Fruit fly (Drosophila melanogaster) whole organism, embryonic: ENCODE results near the gene HemK2.
A peak's percentile ranks its signal among the peaks of the same experiment; 100 is the strongest.

Source experiments
- Bteb2 ChIP-seq: fragments of 200-800 bp; sonication (Bioruptor generic); optimal IDR thresholded peaks from 2 replicates; lab custom pipeline; 2016; ENCODE audit warnings: missing biosample characterization, missing genetic modification characterization
- CG10209 ChIP-seq: fragments of 200-800 bp; sonication (Bioruptor generic); optimal IDR thresholded peaks from 3 replicates; lab custom pipeline; 2017; ENCODE audit warnings: missing biosample characterization, mild to moderate bottlenecking, missing genetic modification characterization, missing genetic modification reagents
- CG10274 ChIP-seq: fragments of 200-800 bp; sonication (Bioruptor generic); optimal IDR thresholded peaks from 3 replicates; lab custom pipeline; 2017; ENCODE audit warnings: missing biosample characterization, mild to moderate bottlenecking, missing genetic modification characterization
- CG10321 ChIP-seq: fragments of 200-800 bp; sonication (Bioruptor generic); IDR thresholded peaks from 2 replicates; pipeline ENCODE4 v1.3.6; 2022; ENCODE audit warnings: missing biosample characterization, missing genetic modification characterization
- CG10431 ChIP-seq: fragments of 200-800 bp; sonication (Bioruptor generic); optimal IDR thresholded peaks from 3 replicates; lab custom pipeline; 2018; ENCODE audit warnings: missing biosample characterization, mild to moderate bottlenecking, missing genetic modification characterization
- CG11398 ChIP-seq: fragments of 200-800 bp; sonication (Bioruptor generic); optimal IDR thresholded peaks from 2 replicates; lab custom pipeline; 2016; ENCODE audit warnings: missing biosample characterization, missing genetic modification characterization
- CG11456 ChIP-seq: fragments of 200-800 bp; sonication (Bioruptor generic); IDR thresholded peaks from 3 replicates; pipeline ENCODE4 v1.3.6; 2022; ENCODE audit warnings: missing biosample characterization, missing genetic modification characterization
- CG11723 ChIP-seq: fragments of 200-800 bp; sonication (Bioruptor generic); optimal IDR thresholded peaks from 2 replicates; lab custom pipeline; 2017; ENCODE audit warnings: missing biosample characterization, mild to moderate bottlenecking, missing genetic modification characterization
- CG15696 ChIP-seq: fragments of 200-800 bp; sonication (Bioruptor generic); optimal IDR thresholded peaks from 2 replicates; lab custom pipeline; 2019; ENCODE audit warnings: missing biosample characterization, mild to moderate bottlenecking, missing genetic modification characterization, moderate library complexity
- CG16813 ChIP-seq: fragments of 200-800 bp; sonication (Bioruptor generic); IDR thresholded peaks from 3 replicates; pipeline ENCODE4 v1.3.6; 2022; ENCODE audit warnings: missing biosample characterization, missing genetic modification characterization; ENCODE audit not compliant: partially characterized antibody
- CG18262 ChIP-seq: fragments of 200-800 bp; optimal IDR thresholded peaks from 3 replicates; lab custom pipeline; 2019; ENCODE audit warnings: missing biosample characterization, mild to moderate bottlenecking, missing genetic modification characterization, moderate library complexity
- CG6689 ChIP-seq: fragments of 200-800 bp; sonication (Bioruptor generic); IDR thresholded peaks from 2 replicates; pipeline ENCODE4 v1.3.6; 2022; ENCODE audit warnings: missing biosample characterization, missing genetic modification characterization
- CG6813 ChIP-seq: fragments of 200-800 bp; sonication (Bioruptor generic); optimal IDR thresholded peaks from 2 replicates; lab custom pipeline; 2017; ENCODE audit warnings: missing biosample characterization, missing genetic modification characterization, mild to moderate bottlenecking, moderate library complexity, missing genetic modification reagents
- CG8281 ChIP-seq: fragments of 200-800 bp; sonication (Bioruptor generic); optimal IDR thresholded peaks from 2 replicates; lab custom pipeline; 2018; ENCODE audit warnings: missing biosample characterization, mild to moderate bottlenecking, missing genetic modification characterization, moderate library complexity
- CG8359 ChIP-seq: fragments of 200-800 bp; sonication (Bioruptor generic); optimal IDR thresholded peaks from 2 replicates; lab custom pipeline; 2017; ENCODE audit warnings: missing biosample characterization, mild to moderate bottlenecking, missing genetic modification characterization, borderline replicate concordance
- CG8388 ChIP-seq: fragments of 200-800 bp; sonication (Bioruptor generic); optimal IDR thresholded peaks from 2 replicates; lab custom pipeline; 2019; ENCODE audit warnings: missing biosample characterization, mild to moderate bottlenecking, missing genetic modification characterization, moderate library complexity
- D ChIP-seq, 2 experiments: fragments of 200-800 bp in 1 of 2; fragments of >200 bp in 1 of 2; sonication (Bioruptor generic) in 1 of 2; optimal IDR thresholded peaks; 2 replicates in 1 of 2; 3 replicates in 1 of 2; lab custom pipeline; 2017; ENCODE audit warnings: mild to moderate bottlenecking in 1 of 2, missing biosample characterization in 1 of 2, missing genetic modification characterization in 1 of 2, missing genetic modification reagents in 1 of 2
- E2f1 ChIP-seq: fragments of 200-800 bp; sonication (Bioruptor generic); IDR thresholded peaks from 2 replicates; pipeline ENCODE4 v1.3.6; 2022; ENCODE audit warnings: missing biosample characterization, missing genetic modification characterization
- Hmr ChIP-seq: fragments of 200-800 bp; sonication (Bioruptor generic); optimal IDR thresholded peaks from 3 replicates; lab custom pipeline; 2017; ENCODE audit warnings: mild to moderate bottlenecking, missing biosample characterization, missing genetic modification reagents, missing genetic modification characterization
- MESR4 ChIP-seq: fragments of 200-800 bp; sonication (Bioruptor generic); optimal IDR thresholded peaks from 2 replicates; lab custom pipeline; 2018; ENCODE audit warnings: missing biosample characterization, mild to moderate bottlenecking, missing genetic modification characterization, moderate library complexity
- Meics ChIP-seq: fragments of 200-800 bp; sonication (Bioruptor generic); optimal IDR thresholded peaks from 2 replicates; lab custom pipeline; 2017; ENCODE audit warnings: missing biosample characterization, mild to moderate bottlenecking, missing genetic modification characterization
- Oli ChIP-seq: fragments of 200-800 bp; sonication (Bioruptor generic); optimal IDR thresholded peaks from 2 replicates; lab custom pipeline; 2018; ENCODE audit warnings: missing biosample characterization, mild to moderate bottlenecking, missing genetic modification characterization, moderate library complexity
- amos ChIP-seq: fragments of 200-800 bp; sonication (Bioruptor generic); IDR thresholded peaks from 2 replicates; pipeline ENCODE4 v1.3.6; 2022; ENCODE audit warnings: missing biosample characterization, missing genetic modification characterization; ENCODE audit not compliant: partially characterized antibody
- aop ChIP-seq: fragments of 200-800 bp; sonication (Bioruptor generic); IDR thresholded peaks from 2 replicates; pipeline ENCODE4 v1.3.6; 2022; ENCODE audit warnings: missing biosample characterization, missing genetic modification characterization
- ash1 ChIP-seq: fragments of 200-800 bp; sonication (Bioruptor generic); optimal IDR thresholded peaks from 2 replicates; lab custom pipeline; 2018; ENCODE audit warnings: missing biosample characterization, mild to moderate bottlenecking, missing genetic modification characterization
- chm ChIP-seq: fragments of 200-800 bp; sonication (Bioruptor generic); IDR thresholded peaks from 2 replicates; pipeline ENCODE4 v1.3.6; 2022; ENCODE audit warnings: missing biosample characterization, missing genetic modification characterization
- dan ChIP-seq: fragments of 200-800 bp; sonication (Bioruptor generic); IDR thresholded peaks from 2 replicates; pipeline ENCODE4 v1.3.6; 2022; ENCODE audit warnings: missing biosample characterization, missing genetic modification characterization
- dimm ChIP-seq: fragments of 200-800 bp; sonication (Bioruptor generic); IDR thresholded peaks from 2 replicates; pipeline ENCODE4 v1.3.6; 2022; ENCODE audit warnings: missing biosample characterization, missing genetic modification characterization
- gfzf ChIP-seq: fragments of 200-800 bp; sonication (Bioruptor generic); optimal IDR thresholded peaks from 2 replicates; lab custom pipeline; 2016; ENCODE audit warnings: missing biosample characterization, mild to moderate bottlenecking, missing genetic modification characterization, moderate library complexity
- inv ChIP-seq: fragments of 200-800 bp; sonication (Bioruptor generic); IDR thresholded peaks from 2 replicates; pipeline ENCODE4 v1.3.6; 2022; ENCODE audit warnings: missing biosample characterization, missing genetic modification characterization; ENCODE audit not compliant: partially characterized antibody
- jumu ChIP-seq: fragments of 200-800 bp; sonication (Bioruptor generic); optimal IDR thresholded peaks from 3 replicates; lab custom pipeline; 2016; ENCODE audit warnings: missing biosample characterization, missing genetic modification characterization
- kah ChIP-seq: fragments of 200-800 bp; sonication (Bioruptor generic); optimal IDR thresholded peaks from 2 replicates; lab custom pipeline; 2018; ENCODE audit warnings: missing biosample characterization, mild to moderate bottlenecking, missing genetic modification characterization
- ken ChIP-seq: fragments of 200-800 bp; sonication (Bioruptor generic); IDR thresholded peaks from 3 replicates; pipeline ENCODE4 v1.3.6; 2022; ENCODE audit warnings: missing biosample characterization, missing genetic modification characterization
- lmd ChIP-seq: fragments of 200-800 bp; sonication (Bioruptor generic); IDR thresholded peaks from 2 replicates; pipeline ENCODE4 v1.3.6; 2022; ENCODE audit warnings: missing biosample characterization, missing genetic modification characterization
- maf-S ChIP-seq: fragments of 200-800 bp; sonication (Bioruptor generic); optimal IDR thresholded peaks from 2 replicates; lab custom pipeline; 2016; ENCODE audit warnings: missing biosample characterization, missing genetic modification characterization
- nom ChIP-seq: fragments of 200-800 bp; sonication (Bioruptor generic); optimal IDR thresholded peaks from 2 replicates; lab custom pipeline; 2017; ENCODE audit warnings: missing biosample characterization, missing genetic modification characterization, mild to moderate bottlenecking, moderate library complexity, missing genetic modification reagents
- otp ChIP-seq: fragments of 200-800 bp; sonication (Bioruptor generic); IDR thresholded peaks from 3 replicates; pipeline ENCODE4, ENCODE4 v1.3.6; 2022; ENCODE audit warnings: missing biosample characterization, missing genetic modification characterization
- pb ChIP-seq: fragments of 200-800 bp; sonication (Bioruptor generic); optimal IDR thresholded peaks from 3 replicates; lab custom pipeline; 2016; ENCODE audit warnings: missing biosample characterization, missing genetic modification characterization
- pho ChIP-seq: fragments of 200-800 bp; sonication (Bioruptor generic); optimal IDR thresholded peaks from 2 replicates; lab custom pipeline; 2016; ENCODE audit warnings: missing biosample characterization, missing genetic modification characterization
- phol ChIP-seq: fragments of 200-800 bp; sonication (Bioruptor generic); optimal IDR thresholded peaks from 3 replicates; lab custom pipeline; 2018; ENCODE audit warnings: missing biosample characterization, mild to moderate bottlenecking, missing genetic modification characterization, moderate library complexity
- prd ChIP-seq, 3 experiments: fragments of >200 bp in 2 of 3; fragments of 200-800 bp in 1 of 3; sonication (Bioruptor generic) in 1 of 3; optimal IDR thresholded peaks in 2 of 3; IDR thresholded peaks in 1 of 3; 2 replicates in 2 of 3; 3 replicates in 1 of 3; pipeline versions ENCODE4 v1.3.6 to Lab custom; 2017 to 2022; ENCODE audit warnings: missing biosample characterization in 1 of 3, missing genetic modification characterization in 1 of 3
- run ChIP-seq: fragments of 200-800 bp; sonication (Bioruptor generic); optimal IDR thresholded peaks from 3 replicates; lab custom pipeline; 2018; ENCODE audit warnings: missing biosample characterization, mild to moderate bottlenecking, missing genetic modification characterization
- seq ChIP-seq: fragments of 200-800 bp; sonication (Bioruptor generic); IDR thresholded peaks from 2 replicates; pipeline ENCODE4 v1.3.6; 2022; ENCODE audit warnings: missing biosample characterization, missing genetic modification characterization
- slp2 ChIP-seq: fragments of 200-800 bp; sonication (Bioruptor generic); optimal IDR thresholded peaks from 2 replicates; lab custom pipeline; 2016; ENCODE audit warnings: missing biosample characterization, missing genetic modification characterization
- tna ChIP-seq: fragments of 200-800 bp; sonication (Bioruptor generic); IDR thresholded peaks from 2 replicates; pipeline ENCODE4 v1.3.6; 2022; ENCODE audit warnings: missing biosample characterization, missing genetic modification characterization; ENCODE audit not compliant: partially characterized antibody
- twi ChIP-seq: fragments of 200-800 bp; optimal IDR thresholded peaks from 2 replicates; lab custom pipeline; 2019; ENCODE audit warnings: missing biosample characterization, mild to moderate bottlenecking, missing genetic modification characterization, moderate library complexity
- wdn ChIP-seq: fragments of 200-800 bp; sonication (Bioruptor generic); IDR thresholded peaks from 2 replicates; pipeline ENCODE4 v1.3.6; 2022; ENCODE audit warnings: missing biosample characterization, missing genetic modification characterization
- z ChIP-seq: fragments of 200-800 bp; sonication (Bioruptor generic); IDR thresholded peaks from 3 replicates; pipeline ENCODE4 v1.3.6; 2022; ENCODE audit warnings: missing biosample characterization, missing genetic modification characterization
- zf30C ChIP-seq: fragments of 200-800 bp; sonication (Bioruptor generic); optimal IDR thresholded peaks from 3 replicates; lab custom pipeline; 2018; ENCODE audit warnings: missing biosample characterization, mild to moderate bottlenecking, missing genetic modification characterization

Gene HemK2

dm6 chr2L:2759654-2760053 lies at the start of gene HemK2, which contains the start of the genes Snapin and Tnpo-SR (continued):
- TF ChIP-seq CG8388 (GFP tag; lab: Kevin White, UChicago), result peak; percentile 85
- no peak for TF ChIP-seq prd (optimal IDR thresholded peaks at IDR 0.05; lab: Kevin White, UChicago)
- peak; percentile 97 for TF ChIP-seq prd (GFP tag; IDR thresholded peaks at IDR 0.05; lab: Robert Waterston, UW)
- TF ChIP-seq CG15696 (tag; lab: Kevin White, UChicago), result peak; percentile 97
- TF ChIP-seq Meics (GFP tag; lab: Kevin White, UChicago), result peak; percentile 88
- peak; percentile 89 for TF ChIP-seq CG18262 (tag; lab: Kevin White, UChicago)
- peak; percentile 75 for TF ChIP-seq slp2
- peak; percentile 85 for TF ChIP-seq jumu (GFP tag; lab: Kevin White, UChicago)
- TF ChIP-seq CG11398 (GFP tag; lab: Kevin White, UChicago), result peak; percentile 30
- TF ChIP-seq ash1 (GFP tag; lab: Kevin White, UChicago), result peak; percentile 26
- peak; percentile 59 for TF ChIP-seq CG8359 (GFP tag; lab: Kevin White, UChicago)
- TF ChIP-seq chm (GFP tag; lab: Robert Waterston, UW), result peak; percentile 86
- TF ChIP-seq z (GFP tag; lab: Robert Waterston, UW), result peak; percentile 60; the same call in 1 of the 3 replicates
- TF ChIP-seq CG10274 (GFP tag; lab: Kevin White, UChicago), result peak; percentile 71
- TF ChIP-seq CG10209 (GFP tag; lab: Kevin White, UChicago), result peak; percentile 90
- TF ChIP-seq phol, result peak; percentile 93
- peak; percentile 68 for TF ChIP-seq kah (GFP tag; lab: Kevin White, UChicago)
- peak; percentile 94 for TF ChIP-seq lmd (GFP tag; lab: Robert Waterston, UW)
- TF ChIP-seq maf-S (GFP tag; lab: Kevin White, UChicago), result peak; percentile 84
- TF ChIP-seq dan (GFP tag; lab: Robert Waterston, UW), result no peak; the same call in 1 of the 2 replicates
- peak; percentile 86 for TF ChIP-seq pho (GFP tag; lab: Kevin White, UChicago)
- peak; percentile 92 for TF ChIP-seq CG6689 (GFP tag; lab: Robert Waterston, UW)
- peak; percentile 96 for TF ChIP-seq inv (GFP tag; lab: Robert Waterston, UW)
- peak; percentile 73 for TF ChIP-seq CG6813 (GFP tag; lab: Kevin White, UChicago)
- peak; percentile 96 for TF ChIP-seq ken (GFP tag; lab: Robert Waterston, UW)
- peak; percentile 83 for TF ChIP-seq aop (GFP tag; lab: Robert Waterston, UW)
- TF ChIP-seq CG10431 (GFP tag; lab: Kevin White, UChicago), result peak; percentile 67
- TF ChIP-seq Bteb2, result peak; percentile 83
- peak; percentile 11 for TF ChIP-seq zf30C
- TF ChIP-seq D (optimal IDR thresholded peaks at IDR 0.05; lab: Kevin White, UChicago), result no peak
- TF ChIP-seq D (GFP tag; optimal IDR thresholded peaks at IDR 0.05; lab: Kevin White, UChicago), result peak; percentile 68
- TF ChIP-seq MESR4, result peak; percentile 47
- peak; percentile 86 for TF ChIP-seq otp
- peak; percentile 93 for TF ChIP-seq E2f1
- peak; percentile 62 for TF ChIP-seq run
- TF ChIP-seq dimm, result peak; percentile 72
- TF ChIP-seq CG11456 (GFP tag; lab: Robert Waterston, UW), result peak; percentile 95
- peak; percentile 91 for TF ChIP-seq wdn (GFP tag; lab: Robert Waterston, UW)
- no peak for TF ChIP-seq gfzf (GFP tag; lab: Kevin White, UChicago)
- TF ChIP-seq tna (GFP tag; lab: Robert Waterston, UW), result peak; percentile 81
- TF ChIP-seq CG8281 (tag; lab: Kevin White, UChicago), result peak; percentile 60
- TF ChIP-seq nom (GFP tag; lab: Kevin White, UChicago), result peak; percentile 77
- peak; percentile 93 for TF ChIP-seq Hmr (GFP tag; lab: Kevin White, UChicago)
- peak; percentile 80 for TF ChIP-seq Oli (tag; lab: Kevin White, UChicago)
- peak; percentile 79 for TF ChIP-seq CG11723
- peak; percentile 47; the same call in 1 of the 2 replicates for TF ChIP-seq CG10321 (GFP tag; lab: Robert Waterston, UW)
- peak; percentile 68 for TF ChIP-seq pb
- TF ChIP-seq CG16813 (GFP tag; lab: Robert Waterston, UW), result peak; percentile 97
- peak; percentile 93 for TF ChIP-seq amos (GFP tag; lab: Robert Waterston, UW)
- peak; percentile 87 for TF ChIP-seq twi (tag; lab: Kevin White, UChicago)
- peak; percentile 86 for TF ChIP-seq seq (GFP tag; lab: Robert Waterston, UW)
